Worm (Caenorhabditis elegans): ENCODE data around the gene sqt-2.

- TF ChIP-seq him-1 (tag; optimal IDR thresholded peaks at IDR 0.05) = no peak
- TF ChIP-seq dao-5 (tag; optimal IDR thresholded peaks at IDR 0.05) = no peak
- TF ChIP-seq W03F9.2 (tag; optimal IDR thresholded peaks at IDR 0.05) = no peak
These were observed 45.6 kb downstream of the sqt-2 start for ce11 chrII:68757-69156.

Data from whole organism, L4/young adult.